Fruit fly (Drosophila melanogaster): Measurements from ENCODE around the gene CG14689.

CG14689 gene

dm6 chr3R:10696371-10696777 is 14.7 kb downstream of the CG14689 start, which contains the start of the genes pug, CG14683 and CG46459 (continued):
- TF ChIP-seq seq (GFP tag; IDR thresholded peaks at IDR 0.05) (no peak), Antp (GFP tag; optimal IDR thresholded peaks at IDR 0.05) (peak; percentile 64), CG1647 (GFP tag; optimal IDR thresholded peaks at IDR 0.05) (peak; percentile 74), vvl (GFP tag; IDR thresholded peaks at IDR 0.05) (peak; percentile 44), CG16815 (GFP tag; optimal IDR thresholded peaks at IDR 0.05) (no peak), knrl (GFP tag; IDR thresholded peaks at IDR 0.05; ENCODE audit: partially characterized antibody) (peak; percentile 98), Aef1 (GFP tag; IDR thresholded peaks at IDR 0.05) (no peak), Eip74EF (GFP tag; optimal IDR thresholded peaks at IDR 0.05) (no peak), CG30020 (tag; optimal IDR thresholded peaks at IDR 0.05) (no peak), psq (GFP tag; optimal IDR thresholded peaks at IDR 0.05) (no peak), aop (GFP tag; IDR thresholded peaks at IDR 0.05) (no peak), Asciz (GFP tag; optimal IDR thresholded peaks at IDR 0.05) (no peak), PHDP (tag; optimal IDR thresholded peaks at IDR 0.05) (peak; percentile 12), CG11696 (GFP tag; IDR thresholded peaks at IDR 0.05) (no peak), Fer1 (GFP tag; optimal IDR thresholded peaks at IDR 0.05) (no peak), ftz-f1 (GFP tag; optimal IDR thresholded peaks at IDR 0.05) (no peak), CG7963 (GFP tag; IDR thresholded peaks at IDR 0.05; ENCODE audit: partially characterized antibody) (peak; percentile 87), CG12744 (GFP tag; optimal IDR thresholded peaks at IDR 0.05) (no peak), zen (tag; optimal IDR thresholded peaks at IDR 0.05) (peak; percentile 54), pho (GFP tag; optimal IDR thresholded peaks at IDR 0.05) (peak; percentile 38), zen2 (GFP tag; IDR thresholded peaks at IDR 0.05; ENCODE audit: partially characterized antibody) (peak; percentile 94), CG14050 (GFP tag; IDR thresholded peaks at IDR 0.05) (no peak), dysf (GFP tag; IDR thresholded peaks at IDR 0.05) (no peak), CG18619 (GFP tag; optimal IDR thresholded peaks at IDR 0.05) (no peak), HmgZ (tag; optimal IDR thresholded peaks at IDR 0.05) (peak; percentile 24), CG14965 (GFP tag; optimal IDR thresholded peaks at IDR 0.05; ENCODE audit: borderline replicate concordance) (no peak), mam (GFP tag; optimal IDR thresholded peaks at IDR 0.05) (peak; percentile 71), salm (tag; optimal IDR thresholded peaks at IDR 0.05) (no peak), CG10147 (GFP tag; optimal IDR thresholded peaks at IDR 0.05) (peak; percentile 52), usp (GFP tag; optimal IDR thresholded peaks at IDR 0.05) (no peak), CG42726 (GFP tag; IDR thresholded peaks at IDR 0.05; ENCODE audit: partially characterized antibody) (peak; percentile 80; the same call in 1 of the 2 replicates), dpn (GFP tag; optimal IDR thresholded peaks at IDR 0.05) (peak; percentile 21 to 60), ewg (GFP tag; optimal IDR thresholded peaks at IDR 0.05) (no peak), CG17829 (tag; optimal IDR thresholded peaks at IDR 0.05) (peak; percentile 45), fd64A (GFP tag; optimal IDR thresholded peaks at IDR 0.05) (no peak), NC2α (GFP tag; optimal IDR thresholded peaks at IDR 0.05) (no peak), jigr1 (GFP tag; IDR thresholded peaks at IDR 0.05) (no peak), Med (GFP tag) (peak; percentile 97), dan (GFP tag; IDR thresholded peaks at IDR 0.05) (no peak), Usf (GFP tag; optimal IDR thresholded peaks at IDR 0.05) (no peak), HLH4C (GFP tag; IDR thresholded peaks at IDR 0.05; ENCODE audit: partially characterized antibody) (peak; percentile 95), sob (GFP tag; IDR thresholded peaks at IDR 0.05) (peak; percentile 65), CG12769 (tag; optimal IDR thresholded peaks at IDR 0.05) (no peak), CG4617 (GFP tag; optimal IDR thresholded peaks at IDR 0.05; ENCODE audit: borderline replicate concordance) (peak; percentile 60), CG9797 (GFP tag; optimal IDR thresholded peaks at IDR 0.05) (no peak), CG10565 (GFP tag; optimal IDR thresholded peaks at IDR 0.05) (no peak), CG18764 (GFP tag; optimal IDR thresholded peaks at IDR 0.05) (no peak), Tbp (GFP tag; optimal IDR thresholded peaks at IDR 0.05) (no peak), da (GFP tag; optimal IDR thresholded peaks at IDR 0.05) (no peak), CG11456 (GFP tag; IDR thresholded peaks at IDR 0.05) (no peak), Dip2 (GFP tag; IDR thresholded peaks at IDR 0.05) (no peak)

Measured in whole organism, embryonic.